Worm (Caenorhabditis elegans): ENCODE data around the gene srd-45.

Gene srd-45

DNA sequence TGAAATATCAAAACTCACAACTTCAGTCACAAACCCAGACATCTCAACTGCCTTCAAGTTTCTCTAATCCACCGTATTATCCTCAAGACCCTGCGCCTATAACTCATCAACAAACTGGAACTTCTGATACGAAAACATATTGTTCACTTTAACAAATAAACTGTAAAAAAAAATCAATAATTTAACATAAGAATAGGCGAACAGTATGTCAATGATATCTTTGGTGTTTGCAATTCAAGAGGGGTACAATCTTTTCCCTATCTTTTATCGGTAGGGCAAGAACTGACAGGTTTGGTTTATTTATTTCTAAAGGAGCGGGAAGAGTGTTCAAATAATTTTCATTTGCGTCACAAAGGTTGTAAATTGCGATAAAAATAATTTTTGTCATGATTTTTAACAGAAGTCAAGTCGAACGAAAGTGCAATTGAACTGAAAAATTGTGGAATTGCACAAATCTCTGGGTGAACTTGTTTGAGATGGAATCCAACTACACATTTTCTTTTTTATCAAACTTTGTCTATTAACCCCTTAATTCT, 34.2 kb downstream of the srd-45 start:
- TF ChIP-seq mep-1 (tag; optimal IDR thresholded peaks at IDR 0.05) (peak; percentile 100), daf-8 (GFP tag; IDR thresholded peaks at IDR 0.05) (peak; percentile 57; the same call in 1 of the 2 replicates), duxl-1 (tag; optimal IDR thresholded peaks at IDR 0.05; ENCODE audit: poor library complexity) (peak; percentile 98), cey-2 (tag; optimal IDR thresholded peaks at IDR 0.05; ENCODE audit: borderline replicate concordance, insufficient read depth) (peak; percentile 86), ztf-7 (tag; optimal IDR thresholded peaks at IDR 0.05) (peak; percentile 95), vab-7 (GFP tag; IDR thresholded peaks at IDR 0.05) (peak; percentile 84; the same call in 1 of the 2 replicates), daf-12 (tag; optimal IDR thresholded peaks at IDR 0.05) (peak; percentile 9), zip-11 (GFP tag; IDR thresholded peaks at IDR 0.05) (no peak), php-3 (GFP tag; IDR thresholded peaks at IDR 0.05) (peak; percentile 93; the same call in 1 of the 2 replicates), ceh-20 (GFP tag; IDR thresholded peaks at IDR 0.05) (peak; percentile 97), Y105C5A.15 (GFP tag; IDR thresholded peaks at IDR 0.05) (peak; percentile 70; the same call in 1 of the 2 replicates), aly-2 (tag; optimal IDR thresholded peaks at IDR 0.05) (no peak), hlh-30 (tag; optimal IDR thresholded peaks at IDR 0.05; ENCODE audit: insufficient read depth) (peak; percentile 93), daf-19 (GFP tag; conservative IDR thresholded peaks at IDR 0.05) (peak; percentile 67), zfp-2 (tag; optimal IDR thresholded peaks at IDR 0.05) (peak; percentile 76), mdl-1 (tag; optimal IDR thresholded peaks at IDR 0.05) (peak; percentile 87 to 89), ceh-82 (tag; optimal IDR thresholded peaks at IDR 0.05) (peak; percentile 72), mxl-2 (GFP tag; conservative IDR thresholded peaks at IDR 0.05) (peak; percentile 83), dmd-8 (GFP tag; IDR thresholded peaks at IDR 0.05) (0 out of 2 replicates have a peak, but pooled peaks have one; percentile 5), nhr-42 (GFP tag; IDR thresholded peaks at IDR 0.05) (peak; percentile 97), ZK546.5 (tag; optimal IDR thresholded peaks at IDR 0.05) (peak; percentile 29 to 68), pha-4 (GFP tag; IDR thresholded peaks at IDR 0.05) (peak; percentile 96), pha-4 (tag; optimal IDR thresholded peaks at IDR 0.05) (peak; percentile 95), tag-97 (GFP tag; IDR thresholded peaks at IDR 0.05) (peak; percentile 76), dve-1 (tag; optimal IDR thresholded peaks at IDR 0.05; ENCODE audit: insufficient read depth) (peak; percentile 100), gei-8 (GFP tag; optimal IDR thresholded peaks at IDR 0.05) (peak; percentile 75), zfp-3 (GFP tag; conservative IDR thresholded peaks at IDR 0.05) (peak; percentile 95), snpc-1.2 (GFP tag; IDR thresholded peaks at IDR 0.05) (no peak), skn-1 (tag; optimal IDR thresholded peaks at IDR 0.05) (peak; percentile 41), ceh-62 (tag; optimal IDR thresholded peaks at IDR 0.05) (peak; percentile 40), F10B5.3 (tag; optimal IDR thresholded peaks at IDR 0.05) (peak; percentile 95), fos-1 (tag; optimal IDR thresholded peaks at IDR 0.05) (peak; percentile 98), zag-1 (tag; optimal IDR thresholded peaks at IDR 0.05) (peak; percentile 90), unc-39 (tag; optimal IDR thresholded peaks at IDR 0.05) (peak; percentile 38), madf-9 (GFP tag; conservative IDR thresholded peaks at IDR 0.05) (peak; percentile 95), ctbp-1 (GFP tag; IDR thresholded peaks at IDR 0.05) (peak; percentile 98), Y5F2A.4 (GFP tag; optimal IDR thresholded peaks at IDR 0.05) (peak; percentile 90), nhr-25 (tag; optimal IDR thresholded peaks at IDR 0.05; ENCODE audit: borderline replicate concordance, insufficient read depth) (peak; percentile 84), snpc-4 (tag; optimal IDR thresholded peaks at IDR 0.05) (peak; percentile 50), sdz-12 (GFP tag; optimal IDR thresholded peaks at IDR 0.05) (no peak), saeg-2 (GFP tag; IDR thresholded peaks at IDR 0.05) (peak; percentile 93), nhr-76 (tag; optimal IDR thresholded peaks at IDR 0.05) (peak; percentile 87), daf-16 (GFP tag; optimal IDR thresholded peaks at IDR 0.05) (peak; percentile 94 to 99), daf-16 (tag; optimal IDR thresholded peaks at IDR 0.05) (peak; percentile 99), D1046.2 (GFP tag; IDR thresholded peaks at IDR 0.05) (peak; percentile 87; the same call in 1 of the 2 replicates), lin-1 (GFP tag; IDR thresholded peaks at IDR 0.05) (peak; percentile 92), F26F4.8 (GFP tag; conservative IDR thresholded peaks at IDR 0.05) (no peak), pqm-1 (tag; optimal IDR thresholded peaks at IDR 0.05) (peak; percentile 65), lin-38 (GFP tag; IDR thresholded peaks at IDR 0.05) (peak; percentile 84), lsy-2 (tag; optimal IDR thresholded peaks at IDR 0.05) (peak; percentile 94 to 97)

All from whole organism, L4 larva.